Worm (Caenorhabditis elegans): ENCODE results near the gene F54D5.4.
A peak's percentile ranks its signal among the peaks of the same experiment; 100 is the strongest.

F54D5.4 gene

DNA sequence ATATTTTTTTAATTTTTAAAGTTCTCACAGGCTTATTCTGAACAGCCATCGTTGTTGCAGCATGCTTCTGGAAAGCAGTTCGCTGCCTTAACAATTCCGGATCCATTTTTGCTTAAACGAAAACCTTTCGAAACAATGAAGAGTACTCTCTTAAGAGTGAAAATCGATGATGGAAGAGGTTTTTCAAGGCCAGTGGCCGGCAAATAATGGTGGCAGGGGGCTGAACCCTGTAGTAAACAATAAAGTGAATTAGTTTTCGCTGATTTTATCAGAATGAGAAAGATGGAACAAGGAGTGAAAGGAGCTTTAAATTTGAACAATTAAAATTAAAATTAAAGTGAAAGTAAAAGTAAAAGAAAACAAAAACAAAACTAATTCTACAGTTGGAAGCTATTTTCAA is 27.2 kb upstream of the F54D5.4 start, which contains the start of gene gtf-2E2:
gtf-2E2 (minus strand) TSS at position 111 of the 400 bp plus-strand sequence.
- peak; percentile 3 for TF ChIP-seq nfya-1 (tag; optimal IDR thresholded peaks at IDR 0.05)
- peak; percentile 25 for TF ChIP-seq tbx-2 (tag; optimal IDR thresholded peaks at IDR 0.05)
- no peak for TF ChIP-seq ref-2 (tag; optimal IDR thresholded peaks at IDR 0.05)
- peak; percentile 55 for TF ChIP-seq ceh-31 (tag; optimal IDR thresholded peaks at IDR 0.05)
- peak; percentile 56 for TF ChIP-seq C08G9.2 (tag; optimal IDR thresholded peaks at IDR 0.05)
- TF ChIP-seq ceh-48 (tag; optimal IDR thresholded peaks at IDR 0.05) = peak; percentile 53
- TF ChIP-seq hlh-13 (GFP tag; optimal IDR thresholded peaks at IDR 0.05) = no peak

DNA sequence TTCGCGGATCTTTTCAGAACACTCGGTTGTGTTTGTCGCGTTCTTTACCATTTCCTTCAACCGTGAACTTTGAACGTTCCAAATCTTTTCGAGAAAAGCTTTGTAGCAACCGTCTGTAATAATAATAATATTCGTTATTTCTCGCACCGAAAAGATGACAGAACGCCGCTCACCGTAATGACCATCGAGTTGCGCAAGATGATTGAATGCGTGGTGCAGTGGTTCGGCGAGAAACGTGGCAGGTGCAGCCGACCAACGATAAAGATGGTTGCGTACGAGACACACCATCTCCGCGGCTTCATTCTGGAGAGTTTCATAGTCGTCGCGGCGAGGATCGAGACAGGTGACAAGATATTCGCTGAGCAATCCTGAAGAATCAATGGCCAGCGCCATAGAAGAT is 26.7 kb upstream of the F54D5.4 start:
- peak; percentile 17 for TF ChIP-seq unc-55 (GFP tag; optimal IDR thresholded peaks at IDR 0.05)
- TF ChIP-seq K09A11.1 (tag; optimal IDR thresholded peaks at IDR 0.05; ENCODE audit: insufficient read depth) = no peak

DNA sequence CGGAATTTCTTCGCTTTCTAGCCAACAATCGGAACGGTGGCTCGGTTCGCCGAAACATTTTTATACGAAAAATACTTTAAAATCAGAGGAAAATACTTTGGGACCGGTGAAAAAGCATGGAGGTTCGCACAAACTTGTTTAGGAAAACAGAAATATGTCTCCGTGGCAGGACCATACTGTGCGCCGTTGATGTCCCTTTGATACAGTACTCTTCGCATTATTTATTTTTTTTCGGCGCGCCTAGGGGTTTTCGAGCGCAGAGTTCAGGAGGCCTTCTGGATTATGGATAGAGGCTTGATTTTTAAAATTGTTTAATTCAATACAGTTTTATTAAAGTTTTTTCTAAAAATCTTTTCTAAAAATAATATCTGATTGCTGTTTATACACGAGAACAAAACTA is 24.9 kb upstream of the F54D5.4 start, which contains the start of gene F54D5.9:
F54D5.9 (minus strand) TSS at position 115 of the 400 bp plus-strand sequence.
- TF ChIP-seq ceh-31 (tag; optimal IDR thresholded peaks at IDR 0.05) (no peak), ztf-16 (tag; optimal IDR thresholded peaks at IDR 0.05) (no peak), pat-9 (tag; optimal IDR thresholded peaks at IDR 0.05) (no peak), sox-2 (GFP tag; IDR thresholded peaks at IDR 0.05) (no peak), fax-1 (tag; optimal IDR thresholded peaks at IDR 0.05) (no peak), dve-1 (tag; optimal IDR thresholded peaks at IDR 0.05) (no peak), lin-11 (tag; optimal IDR thresholded peaks at IDR 0.05) (no peak), pros-1 (tag; optimal IDR thresholded peaks at IDR 0.05) (no peak), ets-4 (tag; optimal IDR thresholded peaks at IDR 0.05) (no peak), hlh-6 (tag; optimal IDR thresholded peaks at IDR 0.05) (no peak), hlh-15 (tag; optimal IDR thresholded peaks at IDR 0.05) (no peak), unc-42 (tag; optimal IDR thresholded peaks at IDR 0.05) (no peak), Y22D7AL.16 (tag; optimal IDR thresholded peaks at IDR 0.05) (no peak), hlh-30 (tag; optimal IDR thresholded peaks at IDR 0.05; ENCODE audit: insufficient read depth) (no peak)

DNA sequence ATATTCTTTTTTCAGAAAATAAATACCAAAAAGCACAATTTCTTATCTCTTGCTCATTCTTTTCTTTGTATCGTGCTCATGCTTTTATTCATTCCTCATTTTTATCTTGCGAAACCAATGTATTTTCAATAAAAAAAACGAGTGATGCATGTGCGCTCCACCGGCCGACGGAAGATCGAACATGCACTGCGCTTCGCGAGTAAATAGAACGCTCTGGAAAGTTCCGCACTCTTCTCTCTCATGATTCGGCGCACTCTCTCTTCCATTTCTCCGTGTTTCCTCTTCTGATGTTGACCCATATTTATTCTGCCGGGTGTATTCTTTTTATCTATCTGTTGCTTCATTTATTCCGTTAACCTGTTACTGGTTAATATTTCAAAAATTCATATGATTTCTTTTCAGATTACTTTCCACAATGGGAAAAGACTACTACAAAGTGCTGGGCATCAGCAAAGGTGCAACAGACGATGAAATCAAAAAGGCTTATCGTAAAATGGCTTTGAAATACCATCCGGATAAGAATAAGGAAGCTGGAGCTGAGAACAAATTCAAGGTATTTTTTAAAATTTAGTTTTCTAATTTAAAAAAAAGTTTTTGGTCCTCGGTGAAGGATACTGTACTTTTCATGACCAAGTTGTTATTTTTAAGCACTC is 24.2 kb upstream of the F54D5.4 start, which contains the start of gene dnj-13:
dnj-13 (plus strand) TSS at position 403 of the 653 bp plus-strand sequence.
- TF ChIP-seq Y22D7AL.16 (tag; optimal IDR thresholded peaks at IDR 0.05) = no peak
- TF ChIP-seq eyg-1 (tag; optimal IDR thresholded peaks at IDR 0.05) = no peak
- TF ChIP-seq gmeb-2 (tag; optimal IDR thresholded peaks at IDR 0.05) = peak; percentile 51
- TF ChIP-seq ceh-30 (tag; optimal IDR thresholded peaks at IDR 0.05) = peak; percentile 59
- TF ChIP-seq unc-42 (tag; optimal IDR thresholded peaks at IDR 0.05) = peak; percentile 77
- peak; percentile 60 for TF ChIP-seq C08G9.2 (tag; optimal IDR thresholded peaks at IDR 0.05)
- TF ChIP-seq ceh-48 (tag; optimal IDR thresholded peaks at IDR 0.05) = peak; percentile 31
- no peak for TF ChIP-seq sox-2 (GFP tag; IDR thresholded peaks at IDR 0.05)
- TF ChIP-seq ref-2 (tag; optimal IDR thresholded peaks at IDR 0.05) = peak; percentile 93
- peak; percentile 79 for TF ChIP-seq tbx-2 (tag; optimal IDR thresholded peaks at IDR 0.05)
- peak; percentile 77 for TF ChIP-seq rnt-1 (tag; optimal IDR thresholded peaks at IDR 0.05)
- TF ChIP-seq ceh-19 (GFP tag; optimal IDR thresholded peaks at IDR 0.05) = peak; percentile 30
- peak; percentile 49 for TF ChIP-seq ceh-2 (tag; optimal IDR thresholded peaks at IDR 0.05)
- TF ChIP-seq ceh-31 (tag; optimal IDR thresholded peaks at IDR 0.05) = peak; percentile 66
- peak; percentile 3 for TF ChIP-seq ceh-22 (tag; optimal IDR thresholded peaks at IDR 0.05)
- TF ChIP-seq sdc-2 (tag; optimal IDR thresholded peaks at IDR 0.05) = peak; percentile 55
- peak; percentile 47 for TF ChIP-seq pros-1 (tag; optimal IDR thresholded peaks at IDR 0.05)
- TF ChIP-seq ceh-18 (tag; optimal IDR thresholded peaks at IDR 0.05) = peak; percentile 85
- peak; percentile 14 for TF ChIP-seq unc-86 (tag; optimal IDR thresholded peaks at IDR 0.05)
- no peak for TF ChIP-seq C38D4.7 (GFP tag; optimal IDR thresholded peaks at IDR 0.05)
- peak; percentile 33 for TF ChIP-seq ets-4 (tag; optimal IDR thresholded peaks at IDR 0.05)
- no peak for TF ChIP-seq odd-2 (tag; optimal IDR thresholded peaks at IDR 0.05)
- peak; percentile 71 for TF ChIP-seq syd-9 (tag; optimal IDR thresholded peaks at IDR 0.05)
- no peak for TF ChIP-seq ceh-45 (GFP tag; IDR thresholded peaks at IDR 0.05)
- TF ChIP-seq ama-1 (optimal IDR thresholded peaks at IDR 0.05) = peak; percentile 27
- TF ChIP-seq unc-55 (GFP tag; optimal IDR thresholded peaks at IDR 0.05) = peak; percentile 82
- TF ChIP-seq ztf-16 (tag; optimal IDR thresholded peaks at IDR 0.05) = peak; percentile 3
- TF ChIP-seq ceh-14 (tag; optimal IDR thresholded peaks at IDR 0.05) = peak; percentile 4
- peak; percentile 36 for TF ChIP-seq hlh-8 (tag; optimal IDR thresholded peaks at IDR 0.05)
- peak; percentile 65 for TF ChIP-seq madf-2 (tag; optimal IDR thresholded peaks at IDR 0.05)
- peak; percentile 83 for TF ChIP-seq hlh-30 (tag; optimal IDR thresholded peaks at IDR 0.05; ENCODE audit: insufficient read depth)
- TF ChIP-seq ceh-34 (tag; optimal IDR thresholded peaks at IDR 0.05) = peak; percentile 86
- TF ChIP-seq nfya-1 (tag; optimal IDR thresholded peaks at IDR 0.05) = peak; percentile 90
- peak; percentile 52 for TF ChIP-seq pqm-1 (tag; optimal IDR thresholded peaks at IDR 0.05)
- peak; percentile 61 for TF ChIP-seq pax-1 (tag; optimal IDR thresholded peaks at IDR 0.05)
- TF ChIP-seq pat-9 (tag; optimal IDR thresholded peaks at IDR 0.05) = no peak

Measured in whole organism, late embryonic.